Fruit fly (Drosophila melanogaster) whole organism, wandering third instar larva: ENCODE measurements around the gene E2f2.

Source experiments
- Dif ChIP-seq: fragments of 200-275, 200-300 bp; sonication (Bioruptor generic); optimal IDR thresholded peaks from 2 replicates; lab custom pipeline; 2018; ENCODE audit warnings: missing biosample characterization, missing genetic modification characterization; ENCODE audit not compliant: partially characterized antibody
- pan ChIP-seq: fragments of >200 bp; optimal IDR thresholded peaks from 2 replicates; lab custom pipeline; 2017
- psq ChIP-seq: fragments of 200-800 bp; sonication (Bioruptor generic); optimal IDR thresholded peaks from 3 replicates; lab custom pipeline; 2017; ENCODE audit warnings: missing biosample characterization, mild to moderate bottlenecking, missing genetic modification characterization, moderate library complexity

DNA sequence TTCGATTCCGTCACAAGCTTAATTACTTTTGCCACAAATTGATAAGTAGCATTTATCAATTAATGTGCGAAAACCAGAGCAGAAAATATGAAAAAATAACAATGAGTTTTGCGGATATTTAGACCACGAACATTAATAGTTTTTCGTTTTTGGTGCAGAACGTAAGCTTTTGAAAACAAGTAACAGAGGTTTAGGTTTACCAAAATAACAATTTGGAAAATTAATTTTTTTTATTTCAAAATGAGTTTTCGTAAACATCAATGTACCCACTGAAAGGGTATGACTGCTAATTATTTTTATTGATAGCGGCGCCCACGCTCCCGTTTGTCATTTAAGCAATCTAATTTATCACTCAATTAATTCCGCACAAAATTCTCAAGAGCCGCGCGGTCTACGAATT is 38.8 kb upstream of the E2f2 start:
- TF ChIP-seq Dif (GFP tag; lab: Kevin White, UChicago) (no peak), pan (no peak), psq (GFP tag; lab: Kevin White, UChicago) (no peak)
